Fruit fly (Drosophila melanogaster) S2 (cell line): ENCODE results near the gene TfIIFbeta.

Experiments used
- CG8478 ChIP-seq: fragments of >200 bp; optimal IDR thresholded peaks from 2 replicates; lab custom pipeline; 2018
- CTCF ChIP-seq, 2 experiments: fragments of >200 bp; optimal IDR thresholded peaks; 2 replicates each; lab custom pipeline; 2018

TfIIFbeta gene

DNA sequence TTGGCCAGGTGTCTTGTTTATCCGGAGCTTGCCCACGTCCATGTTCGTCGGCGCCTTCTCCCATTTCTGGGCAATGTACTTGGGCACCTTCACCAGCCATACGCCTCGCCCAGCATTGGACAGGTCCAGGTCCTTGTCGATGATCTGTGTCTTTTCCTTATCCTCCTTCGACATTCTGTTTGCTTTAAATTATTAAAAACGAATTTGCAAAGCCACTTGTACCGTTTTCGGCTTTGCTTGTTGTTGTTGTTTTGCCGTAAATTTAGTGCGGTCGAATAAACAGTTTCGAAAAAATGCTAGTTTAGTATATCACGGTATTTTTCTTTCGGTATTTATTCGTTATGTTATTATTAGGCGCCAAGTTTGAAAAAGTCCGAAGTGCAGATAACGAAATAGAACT is at the start of gene TfIIFbeta:
TfIIFbeta (minus strand) TSS at position 279 of the 400 bp plus-strand sequence.
- TF ChIP-seq CG8478 (lab: Kevin White, UChicago) (no peak), CTCF (optimal IDR thresholded peaks at IDR 0.05; lab: Kevin White, UChicago) (no peak)

DNA sequence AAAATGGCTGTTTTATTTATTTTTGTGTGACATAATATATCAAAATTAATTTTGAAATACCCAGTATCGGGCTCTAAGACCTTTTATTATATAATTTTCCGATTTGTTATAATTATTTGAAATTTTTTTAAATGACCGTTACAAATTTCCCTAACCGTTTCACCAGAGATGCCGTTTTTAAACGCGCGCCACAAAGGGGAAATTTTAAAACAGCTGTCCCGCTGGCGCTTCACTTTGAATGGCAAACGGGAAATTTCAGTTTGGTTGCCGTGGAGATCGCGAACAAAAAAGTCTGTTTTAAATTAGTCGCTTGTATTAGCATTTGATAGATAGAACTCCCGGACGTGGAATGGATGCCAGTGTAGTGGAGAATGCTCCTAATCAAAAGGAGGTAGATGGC is 47.4 kb upstream of the TfIIFbeta start, which contains the start of the genes CG14693 and TTLL15:
CG14693 (minus strand) TSS at position 16 of the 400 bp plus-strand sequence.
TTLL15 (plus strand) TSS at position 257 of the 400 bp plus-strand sequence.
- TF ChIP-seq CG8478 (lab: Kevin White, UChicago): no peak
- no peak for TF ChIP-seq CTCF (optimal IDR thresholded peaks at IDR 0.05; lab: Kevin White, UChicago)

DNA sequence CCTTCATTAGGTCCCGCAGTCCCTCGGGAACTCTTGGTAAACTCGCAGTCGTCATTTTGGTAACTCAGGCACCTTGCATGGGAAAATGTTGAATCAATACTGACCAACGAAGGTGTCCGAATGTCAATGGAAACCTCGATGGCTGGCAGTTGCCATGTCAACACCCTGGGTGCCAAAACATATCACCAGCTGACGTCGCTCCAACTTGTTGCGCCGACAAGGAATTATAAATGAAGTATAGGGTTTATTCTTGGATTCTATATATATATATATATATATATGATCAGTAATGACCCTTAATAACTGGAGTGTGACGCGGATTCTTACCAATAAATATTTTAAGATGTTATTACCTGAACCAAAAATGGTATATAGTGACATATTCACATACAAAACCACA is 36.3 kb upstream of the TfIIFbeta start, which contains the start of gene CG14692:
CG14692 (minus strand) TSS at position 101 of the 400 bp plus-strand sequence.
- TF ChIP-seq CG8478 (lab: Kevin White, UChicago) (no peak), CTCF (optimal IDR thresholded peaks at IDR 0.05; lab: Kevin White, UChicago) (no peak)

DNA sequence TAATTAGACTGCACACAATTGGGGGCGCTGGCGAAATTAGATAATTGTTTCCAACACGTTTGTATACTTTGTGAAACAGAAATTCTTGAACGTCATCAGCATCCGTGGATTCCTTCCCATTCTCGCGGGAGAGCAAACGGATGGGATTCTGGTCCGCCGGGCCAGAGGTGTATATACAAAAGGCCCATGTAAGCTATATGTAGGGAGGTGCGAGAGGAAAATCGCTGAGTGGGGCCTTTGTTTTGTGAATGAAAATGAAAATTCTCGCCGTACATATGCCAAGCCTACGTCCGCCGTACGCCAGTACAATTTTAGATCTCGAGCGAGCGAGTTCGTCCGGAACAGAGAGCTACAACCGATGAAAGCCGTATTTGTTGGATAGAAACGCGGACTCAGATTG is 25.0 kb upstream of the TfIIFbeta start, which contains the start of gene CG14687:
CG14687 (plus strand) TSS at position 301 of the 400 bp plus-strand sequence.
- no peak for TF ChIP-seq CG8478 (lab: Kevin White, UChicago)
- no peak for TF ChIP-seq CTCF (optimal IDR thresholded peaks at IDR 0.05; lab: Kevin White, UChicago)

DNA sequence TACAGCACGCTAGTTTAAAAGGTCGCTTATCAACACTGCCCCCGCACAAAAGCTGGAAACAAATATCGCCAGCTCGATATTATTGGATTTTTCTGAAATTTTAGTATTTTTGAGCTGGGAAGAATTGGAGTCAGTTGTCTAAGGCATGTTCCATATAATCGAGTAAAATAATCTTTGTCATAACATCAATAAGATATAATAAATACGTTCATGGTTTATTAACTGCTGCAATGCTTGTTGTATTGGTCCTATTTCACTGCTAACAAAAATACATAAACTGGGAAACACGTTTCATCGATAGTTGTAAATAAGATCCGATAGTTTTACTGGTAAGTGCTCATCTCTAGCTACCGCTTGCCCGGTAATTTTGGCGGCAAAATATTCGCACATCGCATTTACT is 20.6 kb upstream of the TfIIFbeta start, which contains the start of the genes Art1 and Mcm5:
Art1 (minus strand) TSS at position 41 of the 400 bp plus-strand sequence.
Mcm5 (plus strand) TSS at position 339 of the 400 bp plus-strand sequence.
- TF ChIP-seq CTCF (optimal IDR thresholded peaks at IDR 0.05; lab: Kevin White, UChicago) (no peak), CG8478 (lab: Kevin White, UChicago) (no peak)

DNA sequence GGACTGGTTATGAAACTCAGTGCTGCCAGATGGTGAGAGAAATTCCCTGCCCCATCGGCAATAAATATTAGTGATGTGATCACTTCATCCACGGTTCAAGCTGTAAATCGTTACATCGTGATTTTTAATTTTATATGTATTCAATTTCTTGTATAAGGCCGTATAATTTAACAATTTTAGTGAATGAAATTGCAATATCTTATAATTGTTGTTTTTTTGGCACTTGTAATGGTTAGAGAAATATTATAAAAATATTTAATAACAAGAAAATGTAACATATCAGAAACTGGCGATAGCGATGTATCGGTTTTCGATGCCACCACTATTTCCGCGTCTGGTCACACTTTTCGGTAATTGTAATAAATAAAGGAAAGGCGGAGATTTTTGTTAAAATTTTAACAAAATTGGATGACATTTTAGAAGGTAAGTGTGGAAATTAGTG is 16.5 kb upstream of the TfIIFbeta start, which contains the start of the genes mRpL37 and Rbp1:
mRpL37 (minus strand) TSS at position 35 of the 442 bp plus-strand sequence.
Rbp1 (plus strand) TSS at position 326 of the 442 bp plus-strand sequence.
- TF ChIP-seq CTCF (optimal IDR thresholded peaks at IDR 0.05; lab: Kevin White, UChicago) (no peak), CG8478 (lab: Kevin White, UChicago) (no peak)

DNA sequence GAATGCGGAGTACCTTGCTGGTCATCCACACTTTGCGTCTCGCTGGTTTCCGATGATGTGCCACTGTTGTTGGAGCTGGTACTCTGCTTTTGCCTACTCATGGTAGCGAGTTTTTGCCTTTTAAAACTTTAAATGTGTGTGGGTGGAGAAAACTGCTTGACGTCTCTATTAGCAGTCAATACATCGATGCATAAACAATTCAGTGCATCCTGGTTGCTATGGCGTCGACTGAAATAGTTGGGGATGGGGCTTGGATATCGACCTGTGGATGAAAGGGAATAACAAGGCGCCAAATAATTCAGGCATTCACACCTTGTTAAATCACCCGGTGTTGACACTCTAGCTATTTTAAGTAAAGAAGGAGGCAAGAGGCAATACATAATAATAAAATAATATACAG is 14.6 kb upstream of the TfIIFbeta start, which contains the start of gene CG42633:
CG42633 (minus strand) TSS at position 101 of the 400 bp plus-strand sequence.
- no peak for TF ChIP-seq CG8478 (lab: Kevin White, UChicago)
- no peak for TF ChIP-seq CTCF (optimal IDR thresholded peaks at IDR 0.05; lab: Kevin White, UChicago)

DNA sequence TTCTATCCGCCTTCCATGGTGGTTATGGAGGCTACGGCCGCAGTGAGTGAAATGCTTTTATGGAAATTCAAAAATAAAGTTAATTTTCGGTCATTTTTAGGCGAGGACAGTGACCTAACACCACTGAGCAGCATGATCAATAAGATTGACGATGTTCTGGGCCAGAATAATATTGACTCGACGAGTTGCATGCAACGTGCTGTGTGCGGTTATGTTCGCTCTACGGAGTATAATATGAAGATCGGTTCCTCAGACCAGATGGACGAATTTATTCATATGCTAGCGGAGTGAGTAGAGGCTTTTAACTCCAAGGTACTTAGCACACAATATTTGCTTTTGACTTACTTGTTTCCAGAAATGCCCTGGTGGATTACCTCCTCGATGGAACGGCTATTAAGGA is 12.6 kb upstream of the TfIIFbeta start:
- TF ChIP-seq CG8478 (lab: Kevin White, UChicago): no peak
- no peak for TF ChIP-seq CTCF (optimal IDR thresholded peaks at IDR 0.05; lab: Kevin White, UChicago)

DNA sequence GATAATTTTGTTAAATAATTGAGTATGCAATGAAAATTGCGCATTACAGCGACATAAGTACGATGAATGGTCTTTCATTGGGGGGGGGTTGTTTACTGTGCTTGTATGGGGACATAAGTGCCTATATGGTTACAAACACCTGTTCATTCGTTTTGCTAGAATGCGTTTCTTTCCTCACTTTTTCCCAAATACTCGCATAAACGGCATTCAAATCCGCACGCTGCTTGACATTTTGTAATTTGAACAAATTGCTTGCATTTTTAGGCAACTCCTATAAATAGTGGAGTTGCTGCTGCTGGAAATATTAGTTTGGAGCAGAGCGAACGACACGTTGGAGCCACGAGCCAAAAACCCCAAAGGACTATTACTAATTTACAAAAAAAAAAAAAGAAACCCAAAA is 11.7 kb upstream of the TfIIFbeta start, which contains the start of gene Desi:
Desi (plus strand) TSS at position 301 of the 400 bp plus-strand sequence.
- TF ChIP-seq CG8478 (lab: Kevin White, UChicago) (no peak), CTCF (optimal IDR thresholded peaks at IDR 0.05; lab: Kevin White, UChicago) (no peak)

DNA sequence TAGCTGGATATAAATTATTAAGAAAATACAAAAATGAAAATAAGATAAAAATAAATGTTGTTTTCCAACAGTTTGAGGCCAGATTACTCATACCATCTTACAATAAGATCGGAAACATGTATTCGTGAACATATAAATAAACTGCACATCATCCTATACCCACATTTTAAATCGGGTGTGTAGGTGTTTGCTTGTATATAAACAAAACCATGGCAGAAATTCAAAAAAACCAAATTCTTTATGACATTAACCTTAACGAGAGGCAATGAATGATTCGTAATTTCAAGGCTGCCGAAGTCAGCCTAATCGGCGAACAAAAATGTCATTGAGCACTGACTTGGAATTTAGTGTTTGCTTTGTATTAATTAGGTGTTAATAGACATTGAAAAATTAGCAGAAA is 10.5 kb upstream of the TfIIFbeta start:
- TF ChIP-seq CTCF (optimal IDR thresholded peaks at IDR 0.05; lab: Kevin White, UChicago): no peak
- no peak for TF ChIP-seq CG8478 (lab: Kevin White, UChicago)

DNA sequence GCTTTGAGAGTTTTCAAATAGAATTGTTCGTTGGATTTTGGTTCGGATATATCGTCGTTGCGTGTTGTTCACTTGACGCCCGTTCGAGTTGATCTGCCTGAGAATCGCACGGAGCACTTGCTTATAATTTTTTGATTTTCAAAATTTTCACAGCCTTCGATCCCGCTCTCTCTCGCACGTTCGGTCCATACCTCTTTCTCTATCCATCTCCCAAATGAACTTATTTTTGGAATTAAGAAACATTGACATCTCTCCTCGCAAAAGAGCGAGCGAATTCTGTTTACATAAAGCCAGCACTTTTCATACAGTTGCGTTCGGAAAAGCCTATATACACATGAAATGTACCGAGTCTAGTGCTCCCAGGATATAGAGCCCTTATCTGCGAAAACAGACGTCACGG is 9.7 kb upstream of the TfIIFbeta start, which contains the start of the genes CG45076, CG45078 and fau:
CG45076 (minus strand) TSS at position 101 of the 400 bp plus-strand sequence.
CG45078 (minus strand) TSS at position 101 of the 400 bp plus-strand sequence.
fau (minus strand) TSS at position 101 of the 400 bp plus-strand sequence.
- TF ChIP-seq CTCF (optimal IDR thresholded peaks at IDR 0.05; lab: Kevin White, UChicago): no peak
- no peak for TF ChIP-seq CG8478 (lab: Kevin White, UChicago)

DNA sequence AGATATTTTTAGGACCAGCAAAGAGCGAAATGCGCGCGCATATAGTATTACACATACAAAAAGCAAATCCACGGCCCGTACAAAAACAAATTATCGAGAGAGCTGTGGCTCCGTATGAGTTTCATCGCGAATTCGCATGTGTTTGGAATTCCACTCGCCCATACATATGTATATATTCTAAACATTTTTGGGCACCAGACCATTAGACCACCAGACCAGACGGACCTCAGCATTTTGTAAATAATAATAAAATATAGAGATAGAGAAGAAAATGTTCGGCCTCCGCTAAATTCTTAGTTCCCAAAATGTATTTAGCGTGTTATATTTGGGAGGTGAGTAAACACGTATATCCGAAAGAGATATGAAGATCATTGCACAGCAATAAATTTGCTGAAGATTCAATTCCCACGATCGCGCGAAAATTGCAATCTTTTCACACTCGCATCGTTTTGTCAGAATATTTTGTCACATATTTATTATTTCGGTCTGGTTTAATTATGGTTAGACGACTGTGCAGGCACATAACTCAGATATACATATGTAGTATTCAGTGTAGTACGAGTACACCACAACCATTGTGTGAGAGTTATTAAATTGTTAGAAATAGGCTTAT is 8.5 kb upstream of the TfIIFbeta start:
- no peak for TF ChIP-seq CG8478 (lab: Kevin White, UChicago)
- no peak for TF ChIP-seq CTCF (optimal IDR thresholded peaks at IDR 0.05; lab: Kevin White, UChicago)

DNA sequence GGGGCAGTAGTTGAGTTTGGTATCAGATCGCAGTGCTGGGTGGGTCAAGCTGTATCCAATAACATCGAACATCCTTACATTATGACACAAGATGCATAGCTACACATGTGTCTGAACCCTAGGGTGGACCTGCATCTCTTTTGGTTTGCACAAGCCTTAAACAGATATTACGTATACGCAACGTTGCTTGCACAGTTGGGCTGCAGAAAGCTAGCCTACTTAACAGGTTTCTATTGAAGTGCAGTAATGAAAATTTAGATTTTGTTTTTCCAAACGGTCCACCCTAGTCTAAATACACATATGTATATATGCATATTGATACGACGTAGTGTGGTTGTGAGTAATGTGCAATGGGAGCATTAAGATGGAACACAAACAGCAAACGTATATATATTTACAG is 7.6 kb upstream of the TfIIFbeta start:
- TF ChIP-seq CTCF (optimal IDR thresholded peaks at IDR 0.05; lab: Kevin White, UChicago): no peak
- TF ChIP-seq CG8478 (lab: Kevin White, UChicago): no peak

DNA sequence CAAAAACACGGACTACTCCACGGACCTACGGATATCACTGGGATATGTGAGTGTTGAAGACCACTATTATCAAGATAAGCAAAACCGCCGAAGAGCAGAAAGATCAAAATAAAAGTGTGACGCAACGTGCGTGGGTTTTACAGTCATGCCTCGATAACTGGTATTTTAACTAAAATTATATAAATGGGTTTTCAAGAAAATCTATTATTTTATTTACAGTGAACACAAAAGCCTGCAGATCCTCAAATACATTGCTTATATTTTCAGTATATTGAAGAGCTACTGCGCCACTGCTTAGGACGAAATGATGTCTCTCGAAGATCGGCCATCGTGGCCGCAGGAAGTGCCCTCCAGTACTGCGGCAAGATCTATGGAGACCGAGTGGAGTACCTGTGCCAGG is 5.6 kb downstream of the TfIIFbeta start:
- TF ChIP-seq CG8478 (lab: Kevin White, UChicago) (no peak), CTCF (optimal IDR thresholded peaks at IDR 0.05; lab: Kevin White, UChicago) (no peak)
